Fruit fly (Drosophila melanogaster): ENCODE results near the gene Rap1.
A peak's percentile ranks its signal among the peaks of the same experiment; 100 is the strongest.

Gene Rap1

DNA sequence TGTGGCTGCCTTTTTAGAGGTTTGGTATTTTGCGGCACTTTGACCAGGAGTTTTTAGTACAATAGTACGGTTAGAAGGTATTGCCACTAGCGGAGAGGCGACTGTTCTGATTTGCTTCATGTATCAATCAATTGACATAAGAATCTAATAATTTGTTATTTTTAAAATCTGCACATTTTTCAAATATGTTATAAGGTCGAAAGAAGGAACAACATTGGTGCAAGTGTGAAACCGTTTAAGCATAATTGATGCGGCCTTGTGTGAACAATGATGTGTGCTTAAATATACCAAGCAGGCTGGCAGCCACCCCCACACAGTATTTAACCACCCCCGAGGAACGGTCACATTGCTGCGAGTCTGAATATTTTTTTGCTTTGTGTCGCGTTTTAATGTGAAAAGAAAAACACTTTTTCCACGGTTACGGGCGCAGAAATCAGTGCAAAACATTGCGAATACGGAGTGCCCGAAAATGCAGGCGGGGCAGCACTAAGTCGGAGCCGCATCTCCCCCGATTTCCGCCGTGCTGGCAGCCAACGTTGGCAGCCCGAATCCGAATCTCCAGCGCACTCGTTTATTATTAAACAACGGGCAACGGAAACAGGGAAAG, 3.2 kb upstream of the Rap1 start, which contains the start of the genes HBS1 and CG12025 (continued):
- TF ChIP-seq CG3407 (GFP tag; optimal IDR thresholded peaks at IDR 0.05): peak; percentile 29
- TF ChIP-seq CG12219 (GFP tag; optimal IDR thresholded peaks at IDR 0.05): no peak
- TF ChIP-seq CG8281 (tag; optimal IDR thresholded peaks at IDR 0.05): no peak
- peak; percentile 33; the same call in 1 of the 2 replicates for TF ChIP-seq Adf1 (GFP tag; IDR thresholded peaks at IDR 0.05)
- TF ChIP-seq NC2β (GFP tag; optimal IDR thresholded peaks at IDR 0.05): peak; percentile 44
- TF ChIP-seq caup (GFP tag; optimal IDR thresholded peaks at IDR 0.05; ENCODE audit: severe bottlenecking): peak; percentile 36
- peak; percentile 15 for TF ChIP-seq gro (GFP tag; optimal IDR thresholded peaks at IDR 0.05)
- peak; percentile 36 for TF ChIP-seq fu2 (GFP tag; optimal IDR thresholded peaks at IDR 0.05)
- no peak for TF ChIP-seq CG12071 (GFP tag; optimal IDR thresholded peaks at IDR 0.05)
- TF ChIP-seq pita (GFP tag; optimal IDR thresholded peaks at IDR 0.05): no peak
- no peak for TF ChIP-seq Drgx (GFP tag; IDR thresholded peaks at IDR 0.05)
- TF ChIP-seq Hmr (GFP tag; optimal IDR thresholded peaks at IDR 0.05): peak; percentile 53
- peak; percentile 60 to 68 for TF ChIP-seq Pdp1 (GFP tag; optimal IDR thresholded peaks at IDR 0.05)
- no peak for TF ChIP-seq CG12104 (GFP tag; optimal IDR thresholded peaks at IDR 0.05)
- TF ChIP-seq CG12155 (GFP tag; optimal IDR thresholded peaks at IDR 0.05): peak; percentile 56
- TF ChIP-seq CG1233 (GFP tag; optimal IDR thresholded peaks at IDR 0.05): no peak
- TF ChIP-seq CG15601 (tag; optimal IDR thresholded peaks at IDR 0.05): peak; percentile 39
- peak; percentile 63 for TF ChIP-seq CG3065 (GFP tag; optimal IDR thresholded peaks at IDR 0.05)
- peak; percentile 49; the same call in 2 of the 3 replicates for TF ChIP-seq tgo (GFP tag; IDR thresholded peaks at IDR 0.05)
- TF ChIP-seq Mrtf (GFP tag; IDR thresholded peaks at IDR 0.05): 0 out of 3 replicates have a peak, but pooled peaks have one; percentile 44
- peak; percentile 28 for TF ChIP-seq D19B (GFP tag; optimal IDR thresholded peaks at IDR 0.05)
- no peak; the same call in 1 of the 2 replicates for TF ChIP-seq E2f1 (GFP tag; IDR thresholded peaks at IDR 0.05)
- no peak for TF ChIP-seq unc-4 (GFP tag; IDR thresholded peaks at IDR 0.05; ENCODE audit: partially characterized antibody)
- peak; percentile 71 for TF ChIP-seq Rfx (GFP tag; IDR thresholded peaks at IDR 0.05)
- TF ChIP-seq eve (GFP tag; optimal IDR thresholded peaks at IDR 0.05): no peak
- peak; percentile 67 for TF ChIP-seq HLH54F (GFP tag; optimal IDR thresholded peaks at IDR 0.05)
- TF ChIP-seq E2f2 (GFP tag; IDR thresholded peaks at IDR 0.05): peak; percentile 36; the same call in 1 of the 2 replicates
- peak; percentile 38 for TF ChIP-seq slp2 (GFP tag; optimal IDR thresholded peaks at IDR 0.05)
- TF ChIP-seq pho (GFP tag; optimal IDR thresholded peaks at IDR 0.05): peak; percentile 44
- TF ChIP-seq Usf (GFP tag; optimal IDR thresholded peaks at IDR 0.05): peak; percentile 18
- peak; percentile 82 for TF ChIP-seq CG1603 (tag; optimal IDR thresholded peaks at IDR 0.05)
- TF ChIP-seq CG32532 (GFP tag; IDR thresholded peaks at IDR 0.05): peak; percentile 31; the same call in 1 of the 2 replicates
- TF ChIP-seq Tbp (GFP tag; optimal IDR thresholded peaks at IDR 0.05): no peak
- TF ChIP-seq CG11456 (GFP tag; IDR thresholded peaks at IDR 0.05): peak; percentile 52; the same call in 1 of the 3 replicates
- TF ChIP-seq Sox100B (GFP tag; optimal IDR thresholded peaks at IDR 0.05): no peak
- TF ChIP-seq ara (GFP tag; IDR thresholded peaks at IDR 0.05): peak; percentile 43; the same call in 1 of the 2 replicates
- TF ChIP-seq az2 (GFP tag; optimal IDR thresholded peaks at IDR 0.05): peak; percentile 24
- peak; percentile 74 for TF ChIP-seq MESR4 (GFP tag; optimal IDR thresholded peaks at IDR 0.05)
- peak; percentile 39 for TF ChIP-seq zen (tag; optimal IDR thresholded peaks at IDR 0.05)
- no peak for TF ChIP-seq her (GFP tag; optimal IDR thresholded peaks at IDR 0.05)
- peak; percentile 76 for TF ChIP-seq CG8290 (GFP tag; optimal IDR thresholded peaks at IDR 0.05)
- no peak for TF ChIP-seq CG8290 (tag; optimal IDR thresholded peaks at IDR 0.05)
- peak; percentile 83 for TF ChIP-seq slbo (GFP tag; IDR thresholded peaks at IDR 0.05)
- TF ChIP-seq CG2199 (GFP tag; IDR thresholded peaks at IDR 0.05): no peak
- no peak for TF ChIP-seq fd64A (GFP tag; optimal IDR thresholded peaks at IDR 0.05)
- 0 out of 2 replicates have a peak, but pooled peaks have one; percentile 4 for TF ChIP-seq amos (GFP tag; IDR thresholded peaks at IDR 0.05; ENCODE audit: partially characterized antibody)
- TF ChIP-seq kay (GFP tag; optimal IDR thresholded peaks at IDR 0.05): peak; percentile 5
- no peak for TF ChIP-seq CG5180 (GFP tag; optimal IDR thresholded peaks at IDR 0.05)
- peak; percentile 81 for TF ChIP-seq CG4617 (GFP tag; optimal IDR thresholded peaks at IDR 0.05; ENCODE audit: borderline replicate concordance)
- peak; percentile 7 for TF ChIP-seq CG13123 (GFP tag; optimal IDR thresholded peaks at IDR 0.05)

Measured in whole organism, embryonic.